Worm (Caenorhabditis elegans) whole organism, L4 larva: ENCODE data around the gene mocs-1.

Experiments used
- F10B5.3 ChIP-seq: sonication (generic microtip); optimal IDR thresholded peaks from 2 replicates; lab custom pipeline; 2016; ENCODE audit warnings: mild to moderate bottlenecking, missing genetic modification characterization, missing compliant biosample characterization
- R02D3.7 ChIP-seq: fragments of 150-350 bp; sonication (generic microtip); optimal IDR thresholded peaks from 3 replicates; lab custom pipeline; 2014; ENCODE audit warnings: missing biosample characterization, missing genetic modification characterization
- T20F7.1 ChIP-seq: fragments of 200-800 bp; sonication (Bioruptor generic); optimal IDR thresholded peaks from 2 replicates; lab custom pipeline; 2018; ENCODE audit warnings: mild to moderate bottlenecking, missing genetic modification characterization, missing compliant biosample characterization
- T26A8.4 ChIP-seq: fragments of 200-800 bp; sonication (Bioruptor generic); IDR thresholded peaks from 2 replicates; pipeline ENCODE4 v1.3.6; 2022; ENCODE audit warnings: missing genetic modification characterization, missing compliant biosample characterization
- Y105C5A.15 ChIP-seq: fragments of 200-800 bp; sonication (Bioruptor generic); IDR thresholded peaks from 2 replicates; pipeline ENCODE4 v1.3.6; 2022; ENCODE audit warnings: missing genetic modification characterization, missing compliant biosample characterization
- ama-1 ChIP-seq: fragments of 150-350 bp; optimal IDR thresholded peaks from 2 replicates; lab custom pipeline; 2014; ENCODE audit warnings: inconsistent platforms, mixed read lengths
- ceh-20 ChIP-seq: fragments of 200-800 bp; sonication (Bioruptor generic); IDR thresholded peaks from 2 replicates; pipeline ENCODE4 v1.3.6; 2022; ENCODE audit warnings: missing genetic modification reagents, missing genetic modification characterization, missing compliant biosample characterization
- ceh-32 ChIP-seq: sonication (generic microtip); optimal IDR thresholded peaks from 2 replicates; lab custom pipeline; 2016; ENCODE audit warnings: mild to moderate bottlenecking, missing genetic modification characterization, missing compliant biosample characterization; ENCODE audit not compliant: poor library complexity
- ceh-82 ChIP-seq: sonication (generic microtip); optimal IDR thresholded peaks from 2 replicates; lab custom pipeline; 2017; ENCODE audit warnings: missing biosample characterization, missing genetic modification characterization
- ces-1 ChIP-seq: fragments of 150-350 bp; sonication (generic microtip); optimal IDR thresholded peaks from 4 replicates; lab custom pipeline; 2014; ENCODE audit warnings: missing biosample characterization, missing genetic modification reagents, missing genetic modification characterization
- cey-2 ChIP-seq: sonication (generic microtip); optimal IDR thresholded peaks from 3 replicates; lab custom pipeline; 2017; ENCODE audit warnings: missing genetic modification characterization, mild to moderate bottlenecking, missing compliant biosample characterization, antibody characterized with exemption, borderline replicate concordance; ENCODE audit not compliant: insufficient read depth
- ctbp-1 ChIP-seq: fragments of 200-800 bp; sonication (Bioruptor generic); IDR thresholded peaks from 2 replicates; pipeline ENCODE4 v1.3.6; 2022; ENCODE audit warnings: missing genetic modification reagents, missing genetic modification characterization, missing compliant biosample characterization
- daf-12 ChIP-seq: fragments of 150-350 bp; optimal IDR thresholded peaks from 2 replicates; lab custom pipeline; 2014; ENCODE audit warnings: missing biosample characterization, missing genetic modification reagents, missing genetic modification characterization
- daf-19 ChIP-seq: fragments of 200-800 bp; sonication (Bioruptor generic); conservative IDR thresholded peaks from 2 replicates; pipeline ENCODE4 v1.3.6; 2022; ENCODE audit warnings: missing genetic modification characterization, missing compliant biosample characterization
- daf-8 ChIP-seq: fragments of 200-800 bp; sonication (Bioruptor generic); IDR thresholded peaks from 2 replicates; pipeline ENCODE4 v1.3.6; 2022; ENCODE audit warnings: missing genetic modification characterization, missing compliant biosample characterization
- dmd-6 ChIP-seq: fragments of 200-800 bp; sonication (Bioruptor generic); IDR thresholded peaks from 2 replicates; pipeline ENCODE4 v1.3.6; 2022; ENCODE audit warnings: missing genetic modification reagents, missing genetic modification characterization, missing compliant biosample characterization
- duxl-1 ChIP-seq: sonication (generic microtip); optimal IDR thresholded peaks from 2 replicates; lab custom pipeline; 2016; ENCODE audit warnings: mild to moderate bottlenecking, missing genetic modification characterization, moderate library complexity, missing compliant biosample characterization; ENCODE audit not compliant: poor library complexity
- dve-1 ChIP-seq: sonication (generic microtip); optimal IDR thresholded peaks from 2 replicates; lab custom pipeline; 2017; ENCODE audit warnings: antibody characterized with exemption, mild to moderate bottlenecking, missing genetic modification characterization, missing compliant biosample characterization; ENCODE audit not compliant: insufficient read depth
- egl-27 ChIP-seq: sonication (generic microtip); optimal IDR thresholded peaks from 3 replicates; lab custom pipeline; 2017; ENCODE audit warnings: missing biosample characterization, missing genetic modification reagents, missing genetic modification characterization
- gei-8 ChIP-seq: fragments of 200-800 bp; sonication (Bioruptor generic); optimal IDR thresholded peaks from 2 replicates; lab custom pipeline; 2018; ENCODE audit warnings: mild to moderate bottlenecking, missing genetic modification characterization, missing compliant biosample characterization
- hlh-30 ChIP-seq: sonication (generic microtip); optimal IDR thresholded peaks from 2 replicates; lab custom pipeline; 2017; ENCODE audit warnings: antibody characterized with exemption, mild to moderate bottlenecking, missing genetic modification characterization, missing compliant biosample characterization; ENCODE audit not compliant: insufficient read depth
- hmg-1.1 ChIP-seq: fragments of 200-800 bp; sonication (Bioruptor generic); IDR thresholded peaks from 2 replicates; pipeline ENCODE4 v1.3.6; 2022; ENCODE audit warnings: missing genetic modification reagents, missing genetic modification characterization, missing compliant biosample characterization
- lin-1 ChIP-seq: fragments of 200-800 bp; sonication (Bioruptor generic); IDR thresholded peaks from 2 replicates; pipeline ENCODE4 v1.3.6; 2022; ENCODE audit warnings: missing genetic modification reagents, missing genetic modification characterization, missing compliant biosample characterization
- lin-13 ChIP-seq: fragments of 150-350 bp; optimal IDR thresholded peaks from 2 replicates; lab custom pipeline; 2014; ENCODE audit warnings: missing biosample characterization, missing genetic modification reagents, missing genetic modification characterization
- lin-38 ChIP-seq: fragments of 200-800 bp; sonication (Bioruptor generic); IDR thresholded peaks from 2 replicates; pipeline ENCODE4 v1.3.6; 2022; ENCODE audit warnings: missing genetic modification reagents, missing genetic modification characterization, missing compliant biosample characterization
- lsy-2 ChIP-seq, 2 experiments: fragments of 150-350 bp in 1 of 2; sonication (generic microtip) in 1 of 2; optimal IDR thresholded peaks; 2 replicates each; lab custom pipeline; 2014 to 2017; ENCODE audit warnings: missing biosample characterization in 2 of 2, missing genetic modification characterization in 2 of 2
- madf-5 ChIP-seq, 2 experiments: fragments of 200-800 bp; sonication (Bioruptor generic); IDR thresholded peaks; 2 replicates each; pipeline ENCODE4 v1.3.6; 2022; ENCODE audit warnings: missing compliant biosample characterization in 2 of 2, missing genetic modification characterization in 2 of 2
- mdl-1 ChIP-seq, 2 experiments: fragments of 150-350 bp in 1 of 2; sonication (generic microtip) in 1 of 2; optimal IDR thresholded peaks; 2 replicates each; lab custom pipeline; 2014 to 2017; ENCODE audit warnings: missing biosample characterization in 2 of 2, missing genetic modification characterization in 2 of 2
- mdt-29 ChIP-seq: fragments of 200-800 bp; sonication (Bioruptor generic); IDR thresholded peaks from 2 replicates; pipeline ENCODE4 v1.3.6; 2022; ENCODE audit warnings: missing genetic modification reagents, missing genetic modification characterization, missing compliant biosample characterization
- mes-2 ChIP-seq: sonication (generic microtip); optimal IDR thresholded peaks from 2 replicates; lab custom pipeline; 2016; ENCODE audit warnings: missing genotype, mild to moderate bottlenecking, missing genetic modification characterization, missing compliant biosample characterization; ENCODE audit not compliant: poor library complexity, severe bottlenecking
- mxl-2 ChIP-seq: fragments of 200-800 bp; sonication (Bioruptor generic); conservative IDR thresholded peaks from 2 replicates; pipeline ENCODE4 v1.3.6; 2022; ENCODE audit warnings: missing genetic modification reagents, missing genetic modification characterization, missing compliant biosample characterization
- nhr-10 ChIP-seq: fragments of 150-350 bp; optimal IDR thresholded peaks from 2 replicates; lab custom pipeline; 2014; ENCODE audit warnings: missing biosample characterization, missing genetic modification characterization
- nhr-111 ChIP-seq: fragments of 200-800 bp; sonication (Bioruptor generic); optimal IDR thresholded peaks from 2 replicates; lab custom pipeline; 2018; ENCODE audit warnings: mild to moderate bottlenecking, missing genetic modification characterization, missing compliant biosample characterization
- nhr-237 ChIP-seq: sonication (generic microtip); optimal IDR thresholded peaks from 2 replicates; lab custom pipeline; 2017; ENCODE audit warnings: missing biosample characterization, missing genetic modification characterization
- nhr-28 ChIP-seq: fragments of 150-350 bp; optimal IDR thresholded peaks from 2 replicates; lab custom pipeline; 2014; ENCODE audit warnings: missing biosample characterization, missing genetic modification characterization
- nhr-41 ChIP-seq: fragments of 200-800 bp; sonication (Bioruptor generic); IDR thresholded peaks from 2 replicates; pipeline ENCODE4 v1.3.6; 2022; ENCODE audit warnings: missing genetic modification reagents, missing genetic modification characterization, missing compliant biosample characterization
- nhr-42 ChIP-seq: fragments of 200-800 bp; sonication (Bioruptor generic); IDR thresholded peaks from 2 replicates; pipeline ENCODE4 v1.3.6; 2022; ENCODE audit warnings: missing genetic modification characterization, missing compliant biosample characterization
- nhr-6 ChIP-seq: fragments of 150-350 bp; optimal IDR thresholded peaks from 2 replicates; lab custom pipeline; 2014; ENCODE audit warnings: missing biosample characterization, missing genetic modification characterization
- nhr-77 ChIP-seq: fragments of 150-350 bp; optimal IDR thresholded peaks from 2 replicates; lab custom pipeline; 2014; ENCODE audit warnings: missing biosample characterization, missing genetic modification characterization
- pha-4 ChIP-seq, 2 experiments: fragments of 150-350 bp in 1 of 2; fragments of 200-800 bp in 1 of 2; sonication (Bioruptor generic) in 1 of 2; IDR thresholded peaks in 1 of 2; optimal IDR thresholded peaks in 1 of 2; 2 replicates each; pipeline versions ENCODE4 v1.3.6 to Lab custom; 2014 to 2022; ENCODE audit warnings: missing genetic modification characterization in 2 of 2, missing genetic modification reagents in 2 of 2, missing biosample characterization in 1 of 2, missing compliant biosample characterization in 1 of 2
- pqm-1 ChIP-seq: sonication (generic microtip); optimal IDR thresholded peaks from 2 replicates; lab custom pipeline; 2017; ENCODE audit warnings: missing biosample characterization, missing genetic modification characterization
- rbr-2 ChIP-seq: sonication (generic microtip); optimal IDR thresholded peaks from 2 replicates; lab custom pipeline; 2016; ENCODE audit warnings: missing genotype, missing genetic modification characterization, missing compliant biosample characterization
- saeg-2 ChIP-seq: fragments of 200-800 bp; sonication (Bioruptor generic); IDR thresholded peaks from 2 replicates; pipeline ENCODE4 v1.3.6; 2022; ENCODE audit warnings: missing genetic modification reagents, missing genetic modification characterization, missing compliant biosample characterization
- sdz-12 ChIP-seq: fragments of 200-800 bp; sonication (Bioruptor generic); optimal IDR thresholded peaks from 2 replicates; lab custom pipeline; 2018; ENCODE audit warnings: mild to moderate bottlenecking, missing genetic modification characterization, missing compliant biosample characterization
- set-16 ChIP-seq: fragments of 200-800 bp; sonication (Bioruptor generic); IDR thresholded peaks from 2 replicates; pipeline ENCODE4 v1.3.6; 2022; ENCODE audit warnings: missing genetic modification reagents, missing genetic modification characterization, missing compliant biosample characterization
- spr-1 ChIP-seq: sonication (generic microtip); optimal IDR thresholded peaks from 2 replicates; lab custom pipeline; 2016; ENCODE audit warnings: mild to moderate bottlenecking, missing genetic modification characterization, missing compliant biosample characterization
- unc-39 ChIP-seq: sonication (generic microtip); optimal IDR thresholded peaks from 2 replicates; lab custom pipeline; 2017; ENCODE audit warnings: missing biosample characterization, missing genetic modification characterization
- unc-62 ChIP-seq, 3 experiments: fragments of 150-350 bp in 1 of 3; sonication (generic microtip); optimal IDR thresholded peaks in 2 of 3; peaks in 1 of 3; 1 replicate in 1 of 3; 2 replicates in 2 of 3; lab custom pipeline; 2014 to 2017; ENCODE audit warnings: missing biosample characterization in 3 of 3, missing genetic modification characterization in 3 of 3, missing genetic modification reagents in 3 of 3, missing genotype in 1 of 3
- ztf-11 ChIP-seq: fragments of 150-350 bp; optimal IDR thresholded peaks from 2 replicates; lab custom pipeline; 2014; ENCODE audit warnings: missing biosample characterization, missing genetic modification characterization
- ztf-7 ChIP-seq: fragments of 150-350 bp; optimal IDR thresholded peaks from 2 replicates; lab custom pipeline; 2014; ENCODE audit warnings: missing biosample characterization, missing genetic modification characterization

The mocs-1 gene

ce11 chrX:15385807-15386349, 54.7 kb downstream of the mocs-1 start (continued):
- TF ChIP-seq nhr-42 (GFP tag; lab: Robert Waterston, UW), result no peak
- no peak for TF ChIP-seq cey-2
- no peak for TF ChIP-seq nhr-111 (GFP tag; lab: Kevin White, UChicago)
- TF ChIP-seq egl-27 (tag; lab: Kevin White, UChicago), result no peak
- no peak for TF ChIP-seq daf-19
- TF ChIP-seq ces-1 (GFP tag; lab: Kevin White, UChicago), result no peak
- no peak for TF ChIP-seq pqm-1 (tag; lab: Kevin White, UChicago)
- peak; percentile 84 for TF ChIP-seq ctbp-1 (GFP tag; lab: Robert Waterston, UW)
- TF ChIP-seq dmd-6, result peak; percentile 45
- TF ChIP-seq lsy-2 (tag; optimal IDR thresholded peaks at IDR 0.05; lab: Kevin White, UChicago), result peak; percentile 36 to 62
- TF ChIP-seq mdl-1 (tag; optimal IDR thresholded peaks at IDR 0.05; lab: Kevin White, UChicago), result peak in 1 of 2 experiments; percentile 51
- no peak for TF ChIP-seq nhr-6 (tag; lab: Kevin White, UChicago)
- TF ChIP-seq mdt-29 (GFP tag; lab: Robert Waterston, UW), result no peak
- no peak for TF ChIP-seq saeg-2 (GFP tag; lab: Robert Waterston, UW)
- no peak for TF ChIP-seq ztf-7 (tag; lab: Kevin White, UChicago)
- peak; percentile 20 for TF ChIP-seq hlh-30 (tag; lab: Kevin White, UChicago)
- TF ChIP-seq T20F7.1 (GFP tag; lab: Kevin White, UChicago), result no peak
- TF ChIP-seq dve-1 (tag; lab: Kevin White, UChicago), result no peak
- TF ChIP-seq mxl-2 (GFP tag; lab: Robert Waterston, UW), result no peak
- TF ChIP-seq madf-5 (GFP tag; IDR thresholded peaks at IDR 0.05; lab: Robert Waterston, UW), result no peak
- no peak for TF ChIP-seq nhr-237 (tag; lab: Kevin White, UChicago)
- TF ChIP-seq ceh-32 (tag; lab: Kevin White, UChicago), result no peak
- TF ChIP-seq ceh-82, result no peak
- no peak for TF ChIP-seq T26A8.4 (GFP tag; lab: Robert Waterston, UW)
- TF ChIP-seq nhr-41, result no peak
- TF ChIP-seq sdz-12, result no peak
- TF ChIP-seq daf-12 (tag; lab: Kevin White, UChicago), result no peak
- TF ChIP-seq Y105C5A.15 (GFP tag; lab: Robert Waterston, UW), result no peak
- TF ChIP-seq nhr-28, result no peak
- no peak for TF ChIP-seq spr-1 (tag; lab: Kevin White, UChicago)
- TF ChIP-seq duxl-1 (tag; lab: Kevin White, UChicago), result no peak
- TF ChIP-seq lin-13 (GFP tag; lab: Kevin White, UChicago), result no peak
- TF ChIP-seq gei-8 (GFP tag; lab: Kevin White, UChicago), result no peak
- TF ChIP-seq ztf-11 (tag; lab: Kevin White, UChicago), result no peak
- no peak for TF ChIP-seq unc-39 (tag; lab: Kevin White, UChicago)
- no peak for TF ChIP-seq pha-4 (GFP tag; IDR thresholded peaks at IDR 0.05; lab: Robert Waterston, UW)
- TF ChIP-seq pha-4 (tag; optimal IDR thresholded peaks at IDR 0.05; lab: Kevin White, UChicago), result no peak
- peak; percentile 75 for TF ChIP-seq rbr-2 (tag; lab: Kevin White, UChicago)
- TF ChIP-seq F10B5.3, result no peak
- no peak for TF ChIP-seq lin-1 (GFP tag; lab: Robert Waterston, UW)
- no peak for TF ChIP-seq mes-2 (tag; lab: Kevin White, UChicago)
- TF ChIP-seq nhr-77 (tag; lab: Kevin White, UChicago), result no peak
- TF ChIP-seq unc-62 (GFP tag; optimal IDR thresholded peaks at IDR 0.05 in 1 of 2; lab: Kevin White, UChicago), result no peak
- TF ChIP-seq unc-62 (tag; optimal IDR thresholded peaks at IDR 0.05; lab: Kevin White, UChicago), result no peak
- no peak for TF ChIP-seq lin-38 (GFP tag; lab: Robert Waterston, UW)
- no peak for TF ChIP-seq set-16
- no peak for TF ChIP-seq ama-1 (lab: Kevin White, UChicago)
- TF ChIP-seq nhr-10, result no peak
- peak; percentile 69 for TF ChIP-seq hmg-1.1 (GFP tag; lab: Robert Waterston, UW)
- TF ChIP-seq R02D3.7 (tag; lab: Kevin White, UChicago), result no peak
- TF ChIP-seq daf-8, result no peak
- TF ChIP-seq ceh-20 (GFP tag; lab: Robert Waterston, UW), result peak; percentile 68; the same call in 1 of the 2 replicates
